Worm (Caenorhabditis elegans): ENCODE data around the gene T14G12.12.

Gene T14G12.12

ce11 chrX:3772405-3772804, 14.1 kb upstream of the T14G12.12 start, which contains the start of gene F47B7.2:
F47B7.2 (plus strand) TSS chrX:3772762.
- TF ChIP-seq nhr-10 (tag; optimal IDR thresholded peaks at IDR 0.05) = no peak
- no peak for TF ChIP-seq nhr-6 (tag; optimal IDR thresholded peaks at IDR 0.05)
- no peak for TF ChIP-seq elt-1 (tag; optimal IDR thresholded peaks at IDR 0.05)
- TF ChIP-seq ztf-4 (tag; optimal IDR thresholded peaks at IDR 0.05) = no peak
- no peak for TF ChIP-seq ceh-82 (tag; optimal IDR thresholded peaks at IDR 0.05)
- TF ChIP-seq snpc-4 (tag; optimal IDR thresholded peaks at IDR 0.05) = no peak
- no peak for TF ChIP-seq nhr-23 (tag; optimal IDR thresholded peaks at IDR 0.05)
- no peak for TF ChIP-seq ztf-1 (GFP tag; conservative IDR thresholded peaks at IDR 0.05)
- no peak for TF ChIP-seq nhr-21 (tag; optimal IDR thresholded peaks at IDR 0.05)
- TF ChIP-seq lsy-2 (tag; optimal IDR thresholded peaks at IDR 0.05) = peak in 1 of 2 experiments; percentile 21
- TF ChIP-seq C34F6.9 (tag; optimal IDR thresholded peaks at IDR 0.05) = peak; percentile 57
- no peak for TF ChIP-seq dmd-4 (tag; optimal IDR thresholded peaks at IDR 0.05)
- no peak for TF ChIP-seq ama-1 (optimal IDR thresholded peaks at IDR 0.05)
- TF ChIP-seq unc-62 (GFP tag; optimal IDR thresholded peaks at IDR 0.05) = no peak
- TF ChIP-seq nhr-11 (tag; optimal IDR thresholded peaks at IDR 0.05) = no peak
- no peak for TF ChIP-seq zag-1 (tag; optimal IDR thresholded peaks at IDR 0.05)
- TF ChIP-seq skn-1 (tag; optimal IDR thresholded peaks at IDR 0.05) = no peak
- peak; percentile 38 for TF ChIP-seq gmeb-1 (tag; optimal IDR thresholded peaks at IDR 0.05)
- TF ChIP-seq lin-13 (GFP tag; optimal IDR thresholded peaks at IDR 0.05) = no peak
- no peak for TF ChIP-seq nhr-12 (tag; optimal IDR thresholded peaks at IDR 0.05)
- TF ChIP-seq nhr-77 (tag; optimal IDR thresholded peaks at IDR 0.05) = no peak
- peak; percentile 17 for TF ChIP-seq crh-2 (tag; optimal IDR thresholded peaks at IDR 0.05)
- no peak for TF ChIP-seq ZK546.5 (tag; optimal IDR thresholded peaks at IDR 0.05)
- TF ChIP-seq blmp-1 (tag; optimal IDR thresholded peaks at IDR 0.05; ENCODE audit: insufficient read depth) = no peak
- no peak for TF ChIP-seq aly-2 (tag; optimal IDR thresholded peaks at IDR 0.05)
- TF ChIP-seq ceh-16 (tag; optimal IDR thresholded peaks at IDR 0.05) = no peak
- no peak for TF ChIP-seq F13H6.1 (tag; optimal IDR thresholded peaks at IDR 0.05)
- TF ChIP-seq sma-9 (GFP tag; optimal IDR thresholded peaks at IDR 0.05) = peak; percentile 19
- TF ChIP-seq sma-9 (tag; optimal IDR thresholded peaks at IDR 0.05) = no peak
- no peak for TF ChIP-seq lin-11 (tag; optimal IDR thresholded peaks at IDR 0.05)
- no peak for TF ChIP-seq egl-27 (tag; optimal IDR thresholded peaks at IDR 0.05)
- no peak for TF ChIP-seq nhr-237 (tag; optimal IDR thresholded peaks at IDR 0.05)
- TF ChIP-seq unc-55 (GFP tag; optimal IDR thresholded peaks at IDR 0.05) = peak; percentile 64
- no peak for TF ChIP-seq ztf-11 (tag; optimal IDR thresholded peaks at IDR 0.05)
- TF ChIP-seq Y55F3AM.14 (GFP tag; optimal IDR thresholded peaks at IDR 0.05) = no peak
- no peak for TF ChIP-seq sma-3 (GFP tag; optimal IDR thresholded peaks at IDR 0.05)
- no peak for TF ChIP-seq nhr-25 (tag; optimal IDR thresholded peaks at IDR 0.05)
- no peak for TF ChIP-seq elt-3 (tag; optimal IDR thresholded peaks at IDR 0.05)
- no peak for TF ChIP-seq mab-5 (tag; optimal IDR thresholded peaks at IDR 0.05)
- TF ChIP-seq unc-39 (tag; optimal IDR thresholded peaks at IDR 0.05) = no peak
- TF ChIP-seq fos-1 (tag; optimal IDR thresholded peaks at IDR 0.05) = peak; percentile 13
- TF ChIP-seq nhr-129 (tag; optimal IDR thresholded peaks at IDR 0.05) = no peak
- no peak for TF ChIP-seq peb-1 (tag; optimal IDR thresholded peaks at IDR 0.05)
- TF ChIP-seq alr-1 (tag; optimal IDR thresholded peaks at IDR 0.05) = no peak
- TF ChIP-seq mdl-1 (tag; optimal IDR thresholded peaks at IDR 0.05) = no peak
- no peak for TF ChIP-seq mbf-1 (tag; optimal IDR thresholded peaks at IDR 0.05)
- TF ChIP-seq R02D3.7 (tag; optimal IDR thresholded peaks at IDR 0.05) = no peak
- TF ChIP-seq lin-39 (tag; optimal IDR thresholded peaks at IDR 0.05) = no peak
- peak; percentile 15 for TF ChIP-seq sem-4 (tag; optimal IDR thresholded peaks at IDR 0.05)

Measured in whole organism, L2 larva.